Worm (Caenorhabditis elegans): Measurements from ENCODE around the gene msp-79.

- no peak for TF ChIP-seq aly-2 (tag; optimal IDR thresholded peaks at IDR 0.05)
- TF ChIP-seq nhr-12 (tag; optimal IDR thresholded peaks at IDR 0.05): no peak
- TF ChIP-seq efl-1 (optimal IDR thresholded peaks at IDR 0.05): no peak
- no peak for TF ChIP-seq efl-1 (GFP tag; optimal IDR thresholded peaks at IDR 0.05 in 1 of 2)
- TF ChIP-seq ceh-8 (GFP tag; optimal IDR thresholded peaks at IDR 0.05): no peak
- no peak for TF ChIP-seq lin-13 (GFP tag; optimal IDR thresholded peaks at IDR 0.05)
- no peak for TF ChIP-seq nhr-11 (tag; optimal IDR thresholded peaks at IDR 0.05)
- TF ChIP-seq ama-1 (optimal IDR thresholded peaks at IDR 0.05): no peak
- no peak for TF ChIP-seq mdl-1 (tag; optimal IDR thresholded peaks at IDR 0.05)
Measured at ce11 chrIV:9755713-9756112, 11.2 kb downstream of the msp-79 start.

Measured in whole organism, L1 larva.